Fruit fly (Drosophila melanogaster): ENCODE data around the gene CG43055.

CG43055 gene

dm6 chr2L:4458119-4459056, 47.4 kb downstream of the CG43055 start, which contains the start of gene RpL27A:
Gene RpL27A, minus strand, starts transcription at chr2L:4458364.
- TF ChIP-seq OdsH (GFP tag; optimal IDR thresholded peaks at IDR 0.05) (peak; percentile 19), brk (GFP tag; optimal IDR thresholded peaks at IDR 0.05) (no peak), Dif (GFP tag; optimal IDR thresholded peaks at IDR 0.05; ENCODE audit: partially characterized antibody) (peak; percentile 45), woc (GFP tag; optimal IDR thresholded peaks at IDR 0.05) (no peak), CG32264 (GFP tag; optimal IDR thresholded peaks at IDR 0.05) (no peak), N (GFP tag; optimal IDR thresholded peaks at IDR 0.05) (peak; percentile 78), Hnf4 (GFP tag; optimal IDR thresholded peaks at IDR 0.05) (no peak), Myc (optimal IDR thresholded peaks at IDR 0.05) (peak; percentile 40), jim (GFP tag; optimal IDR thresholded peaks at IDR 0.05) (no peak), rgr (GFP tag; optimal IDR thresholded peaks at IDR 0.05) (peak; percentile 87), Jra (GFP tag; optimal IDR thresholded peaks at IDR 0.05) (no peak), sv (GFP tag; optimal IDR thresholded peaks at IDR 0.05) (peak; percentile 56), foxo (GFP tag; optimal IDR thresholded peaks at IDR 0.05) (peak in 1 of 2 experiments; percentile 67), psq (GFP tag; optimal IDR thresholded peaks at IDR 0.05) (peak; percentile 41), h (GFP tag; optimal IDR thresholded peaks at IDR 0.05) (peak; percentile 52), Mio (GFP tag; optimal IDR thresholded peaks at IDR 0.05) (no peak), Hr78 (GFP tag; optimal IDR thresholded peaks at IDR 0.05) (no peak), CrebA (GFP tag; optimal IDR thresholded peaks at IDR 0.05; ENCODE audit: borderline replicate concordance) (no peak), Rel (GFP tag; optimal IDR thresholded peaks at IDR 0.05) (no peak), Rel (tag; optimal IDR thresholded peaks at IDR 0.05) (peak; percentile 57), fru (GFP tag; optimal IDR thresholded peaks at IDR 0.05) (peak; percentile 20), Dfd (GFP tag; optimal IDR thresholded peaks at IDR 0.05) (no peak), usp (GFP tag; optimal IDR thresholded peaks at IDR 0.05) (no peak), dsf (GFP tag; optimal IDR thresholded peaks at IDR 0.05; ENCODE audit: borderline replicate concordance) (no peak), Sp1 (GFP tag; optimal IDR thresholded peaks at IDR 0.05) (peak; percentile 85), sage (GFP tag; optimal IDR thresholded peaks at IDR 0.05) (no peak), pan (optimal IDR thresholded peaks at IDR 0.05) (no peak), ey (GFP tag; optimal IDR thresholded peaks at IDR 0.05) (peak; percentile 17), Vsx2 (GFP tag; optimal IDR thresholded peaks at IDR 0.05; ENCODE audit: partially characterized antibody) (no peak), br (GFP tag; optimal IDR thresholded peaks at IDR 0.05) (peak; percentile 69), Hr83 (GFP tag; optimal IDR thresholded peaks at IDR 0.05; ENCODE audit: poor library complexity, severe bottlenecking) (peak; percentile 92), lola (GFP tag; optimal IDR thresholded peaks at IDR 0.05) (no peak), HLH106 (tag; optimal IDR thresholded peaks at IDR 0.05) (peak; percentile 61), tai (GFP tag; optimal IDR thresholded peaks at IDR 0.05) (no peak), CG9705 (GFP tag; optimal IDR thresholded peaks at IDR 0.05) (peak; percentile 76), GATAd (GFP tag; optimal IDR thresholded peaks at IDR 0.05) (no peak), dmrt93B (GFP tag; optimal IDR thresholded peaks at IDR 0.05) (peak; percentile 73), dl (GFP tag; optimal IDR thresholded peaks at IDR 0.05; ENCODE audit: insufficient read depth in 1 of 2, partially characterized antibody in 2 of 2) (no peak), Abd-B (GFP tag; optimal IDR thresholded peaks at IDR 0.05) (no peak)

DNA sequence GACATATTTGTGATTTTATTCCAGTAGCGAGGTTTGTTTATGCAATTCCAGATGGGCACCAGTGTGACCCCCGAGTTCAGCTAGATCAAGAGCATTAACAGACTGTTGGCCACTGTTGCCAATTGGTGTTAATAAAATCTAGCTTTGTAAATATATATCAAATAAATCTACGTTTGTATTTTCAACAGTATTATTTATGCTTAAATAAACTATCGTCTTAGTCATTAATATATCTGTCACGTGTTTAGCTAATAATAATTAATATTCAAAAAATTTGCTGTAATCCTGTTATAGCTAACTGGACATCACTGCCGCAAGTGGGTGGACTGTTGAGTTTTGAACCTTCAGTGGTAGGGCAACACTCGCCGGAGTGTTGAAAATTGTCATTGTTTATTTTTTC, 48.6 kb downstream of the CG43055 start, which contains the start of the genes mRpL27 and CG15435:
Gene mRpL27 (minus strand): TSS at position 96 of the 400 bp plus-strand sequence.
Gene CG15435 (plus strand): TSS at position 187 of the 400 bp plus-strand sequence.
- TF ChIP-seq Rel (GFP tag; optimal IDR thresholded peaks at IDR 0.05) = no peak
- TF ChIP-seq Rel (tag; optimal IDR thresholded peaks at IDR 0.05) = peak; percentile 24
- peak; percentile 31 for TF ChIP-seq h (GFP tag; optimal IDR thresholded peaks at IDR 0.05)
- TF ChIP-seq OdsH (GFP tag; optimal IDR thresholded peaks at IDR 0.05) = peak; percentile 7
- TF ChIP-seq Vsx2 (GFP tag; optimal IDR thresholded peaks at IDR 0.05; ENCODE audit: partially characterized antibody) = no peak
- TF ChIP-seq foxo (GFP tag; optimal IDR thresholded peaks at IDR 0.05) = peak in 1 of 2 experiments; percentile 29
- TF ChIP-seq Myc (optimal IDR thresholded peaks at IDR 0.05) = peak; percentile 96
- TF ChIP-seq HLH106 (tag; optimal IDR thresholded peaks at IDR 0.05) = peak; percentile 51
- TF ChIP-seq lola (GFP tag; optimal IDR thresholded peaks at IDR 0.05) = no peak
- TF ChIP-seq rgr (GFP tag; optimal IDR thresholded peaks at IDR 0.05) = peak; percentile 15
- no peak for TF ChIP-seq Dif (GFP tag; optimal IDR thresholded peaks at IDR 0.05; ENCODE audit: partially characterized antibody)
- TF ChIP-seq CG9705 (GFP tag; optimal IDR thresholded peaks at IDR 0.05) = peak; percentile 48
- peak; percentile 20 for TF ChIP-seq Sp1 (GFP tag; optimal IDR thresholded peaks at IDR 0.05)
- TF ChIP-seq woc (GFP tag; optimal IDR thresholded peaks at IDR 0.05) = peak; percentile 87
